Fruit fly (Drosophila melanogaster): ENCODE results near the gene Osi5.

Gene Osi5

DNA sequence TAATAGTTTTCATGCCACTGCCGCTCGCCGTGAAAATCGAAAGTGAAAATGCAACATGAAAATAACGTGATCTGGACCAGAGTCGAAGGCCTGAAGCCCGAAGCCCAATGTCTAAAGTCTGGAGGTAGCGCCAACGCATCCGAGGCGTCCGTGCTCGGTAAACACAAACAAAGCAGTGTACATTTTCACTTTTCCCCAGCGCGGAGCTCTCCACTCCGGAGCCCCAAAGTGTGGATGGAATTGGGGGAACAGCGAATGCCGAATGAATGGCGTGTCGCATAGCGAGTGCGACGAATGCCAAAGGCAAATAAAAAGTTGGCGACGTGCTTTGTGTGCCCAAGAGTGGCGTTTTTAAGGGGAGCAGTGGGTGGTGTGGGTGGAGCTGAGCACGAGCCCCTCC, 24.3 kb upstream of the Osi5 start (continued):
- no peak for TF ChIP-seq Awh (GFP tag; IDR thresholded peaks at IDR 0.05)
- TF ChIP-seq gsb-n (tag; optimal IDR thresholded peaks at IDR 0.05), result no peak
- no peak for TF ChIP-seq dati (GFP tag; IDR thresholded peaks at IDR 0.05)
- TF ChIP-seq lov (optimal IDR thresholded peaks at IDR 0.05), result no peak
- no peak for TF ChIP-seq lov (GFP tag; IDR thresholded peaks at IDR 0.05)
- peak; percentile 40 for TF ChIP-seq CG1603 (tag; optimal IDR thresholded peaks at IDR 0.05)
- TF ChIP-seq sisA (GFP tag; IDR thresholded peaks at IDR 0.05), result peak; percentile 19; the same call in 1 of the 2 replicates
- no peak for TF ChIP-seq zfh2 (GFP tag; optimal IDR thresholded peaks at IDR 0.05)
- no peak for TF ChIP-seq cato (GFP tag; optimal IDR thresholded peaks at IDR 0.05; ENCODE audit: borderline replicate concordance)
- TF ChIP-seq CG7963 (GFP tag; IDR thresholded peaks at IDR 0.05; ENCODE audit: partially characterized antibody), result no peak
- no peak for TF ChIP-seq H15 (GFP tag; IDR thresholded peaks at IDR 0.05)
- no peak for TF ChIP-seq CG15011 (GFP tag; optimal IDR thresholded peaks at IDR 0.05)
- TF ChIP-seq unpg (GFP tag; optimal IDR thresholded peaks at IDR 0.05), result no peak
- TF ChIP-seq nom (GFP tag; optimal IDR thresholded peaks at IDR 0.05), result no peak
- no peak for TF ChIP-seq CG4404 (GFP tag; IDR thresholded peaks at IDR 0.05)
- TF ChIP-seq luna (GFP tag; optimal IDR thresholded peaks at IDR 0.05), result no peak
- no peak for TF ChIP-seq Dek (tag; optimal IDR thresholded peaks at IDR 0.05)
- TF ChIP-seq CG7839 (tag; optimal IDR thresholded peaks at IDR 0.05), result no peak
- TF ChIP-seq gce (GFP tag; IDR thresholded peaks at IDR 0.05), result 0 out of 3 replicates have a peak, but pooled peaks have one; percentile 24
- no peak for TF ChIP-seq org-1 (GFP tag; optimal IDR thresholded peaks at IDR 0.05)
- no peak for TF ChIP-seq CG10321 (GFP tag; IDR thresholded peaks at IDR 0.05)
- peak; percentile 21 for TF ChIP-seq lab (GFP tag; optimal IDR thresholded peaks at IDR 0.05)
- TF ChIP-seq zen2 (GFP tag; IDR thresholded peaks at IDR 0.05; ENCODE audit: partially characterized antibody), result no peak
- TF ChIP-seq pnt (GFP tag; optimal IDR thresholded peaks at IDR 0.05), result no peak
- TF ChIP-seq CG7556 (GFP tag; optimal IDR thresholded peaks at IDR 0.05), result no peak
- TF ChIP-seq CG5953 (GFP tag; IDR thresholded peaks at IDR 0.05), result no peak; the same call in 1 of the 2 replicates
- no peak for TF ChIP-seq gem (tag; optimal IDR thresholded peaks at IDR 0.05)
- TF ChIP-seq btn (GFP tag; optimal IDR thresholded peaks at IDR 0.05), result no peak
- TF ChIP-seq ranshi (GFP tag; IDR thresholded peaks at IDR 0.05), result no peak
- TF ChIP-seq esg (GFP tag; conservative IDR thresholded peaks at IDR 0.05), result no peak
- TF ChIP-seq PHDP (tag; optimal IDR thresholded peaks at IDR 0.05), result no peak
- no peak for TF ChIP-seq HLH54F (GFP tag; optimal IDR thresholded peaks at IDR 0.05)
- TF ChIP-seq CG8765 (GFP tag; IDR thresholded peaks at IDR 0.05), result no peak
- no peak for TF ChIP-seq CG13287 (GFP tag; IDR thresholded peaks at IDR 0.05; ENCODE audit: partially characterized antibody)
- TF ChIP-seq CG34376 (GFP tag; optimal IDR thresholded peaks at IDR 0.05), result no peak
- TF ChIP-seq CG2199 (GFP tag; IDR thresholded peaks at IDR 0.05), result 0 out of 3 replicates have a peak, but pooled peaks have one; percentile 21
- TF ChIP-seq sd (tag; optimal IDR thresholded peaks at IDR 0.05), result peak; percentile 49
- peak; percentile 33 for TF ChIP-seq CG2678 (tag; optimal IDR thresholded peaks at IDR 0.05)
- no peak for TF ChIP-seq br (optimal IDR thresholded peaks at IDR 0.05)
- TF ChIP-seq Xbp1 (GFP tag; optimal IDR thresholded peaks at IDR 0.05), result no peak
- no peak for TF ChIP-seq p53 (GFP tag; optimal IDR thresholded peaks at IDR 0.05)
- no peak for TF ChIP-seq Eip74EF (GFP tag; optimal IDR thresholded peaks at IDR 0.05)
- TF ChIP-seq CG11723 (GFP tag; optimal IDR thresholded peaks at IDR 0.05), result no peak
- no peak for TF ChIP-seq vfl (GFP tag; optimal IDR thresholded peaks at IDR 0.05)
- TF ChIP-seq CG7928 (GFP tag; optimal IDR thresholded peaks at IDR 0.05), result no peak
- TF ChIP-seq Fer3 (tag; optimal IDR thresholded peaks at IDR 0.05), result no peak
- TF ChIP-seq tup (GFP tag; optimal IDR thresholded peaks at IDR 0.05), result no peak
- TF ChIP-seq CG11398 (GFP tag; optimal IDR thresholded peaks at IDR 0.05), result no peak
- TF ChIP-seq dan (GFP tag; IDR thresholded peaks at IDR 0.05), result no peak
- TF ChIP-seq fru (optimal IDR thresholded peaks at IDR 0.05), result no peak
- TF ChIP-seq so (GFP tag; IDR thresholded peaks at IDR 0.05), result no peak
- TF ChIP-seq Xrp1 (GFP tag; IDR thresholded peaks at IDR 0.05), result 0 out of 2 replicates have a peak, but pooled peaks have one; percentile 19

All from whole organism, embryonic.